Worm (Caenorhabditis elegans): Measurements from ENCODE around the gene F35G12.12.

Gene F35G12.12

DNA sequence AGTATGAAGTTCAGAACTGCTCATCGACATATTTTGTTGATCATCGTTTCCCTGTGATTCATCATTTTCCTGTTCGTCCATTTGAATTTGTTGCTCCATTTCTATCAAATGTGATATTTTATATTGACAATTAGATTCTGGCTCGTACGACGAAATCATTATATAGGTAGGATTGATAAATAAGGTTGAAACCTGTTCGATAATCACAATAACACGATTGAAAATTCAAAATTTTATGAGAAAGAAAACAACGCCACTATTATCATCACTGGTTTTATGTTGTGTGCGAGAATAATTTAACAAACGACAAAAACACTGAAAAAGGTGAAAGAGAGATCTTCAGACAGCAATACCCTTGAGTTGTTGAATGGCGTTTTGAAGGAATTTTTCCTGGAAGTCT lies 12.7 kb downstream of the F35G12.12 start, which contains the start of gene apc-11:
apc-11 (minus strand) TSS at position 101 of the 400 bp plus-strand sequence.
- no peak for TF ChIP-seq ztf-11 (tag; optimal IDR thresholded peaks at IDR 0.05)
- TF ChIP-seq hlh-17 (GFP tag; optimal IDR thresholded peaks at IDR 0.05; ENCODE audit: borderline replicate concordance), result no peak
- no peak for TF ChIP-seq fkh-10 (GFP tag; optimal IDR thresholded peaks at IDR 0.05)
- TF ChIP-seq nhr-85 (tag), result peak; percentile 52
- no peak for TF ChIP-seq tlp-1 (tag; optimal IDR thresholded peaks at IDR 0.05)
- no peak for TF ChIP-seq mab-9 (GFP tag; IDR thresholded peaks at IDR 0.05)
- no peak for TF ChIP-seq pag-3 (tag; optimal IDR thresholded peaks at IDR 0.05; ENCODE audit: borderline replicate concordance, insufficient read depth)
- no peak for TF ChIP-seq nhr-77 (tag; optimal IDR thresholded peaks at IDR 0.05)

ce11 chrIII:4594762-4595523 lies 13.3 kb downstream of the F35G12.12 start:
- peak; percentile 16 to 37 for TF ChIP-seq efl-1 (optimal IDR thresholded peaks at IDR 0.05)
- TF ChIP-seq efl-1 (GFP tag; optimal IDR thresholded peaks at IDR 0.05 in 1 of 2), result peak; percentile 54 to 93
- no peak for TF ChIP-seq mdl-1 (tag; optimal IDR thresholded peaks at IDR 0.05)
- peak; percentile 35 to 54 (median 42) for TF ChIP-seq dpl-1 (GFP tag; optimal IDR thresholded peaks at IDR 0.05)
- TF ChIP-seq lin-35 (GFP tag; optimal IDR thresholded peaks at IDR 0.05), result peak in 1 of 2 experiments; percentile 54
- TF ChIP-seq lsy-2 (tag; optimal IDR thresholded peaks at IDR 0.05), result peak in 1 of 2 experiments; percentile 25

- TF ChIP-seq nhr-85 (tag), result peak; percentile 43
- no peak for TF ChIP-seq nhr-12 (tag; optimal IDR thresholded peaks at IDR 0.05)
These were observed 14.2 kb downstream of the F35G12.12 start, which contains the start of gene asb-1 for ce11 chrIII:4595771-4596227. Gene asb-1, minus strand, starts transcription at chrIII:4595821.

DNA sequence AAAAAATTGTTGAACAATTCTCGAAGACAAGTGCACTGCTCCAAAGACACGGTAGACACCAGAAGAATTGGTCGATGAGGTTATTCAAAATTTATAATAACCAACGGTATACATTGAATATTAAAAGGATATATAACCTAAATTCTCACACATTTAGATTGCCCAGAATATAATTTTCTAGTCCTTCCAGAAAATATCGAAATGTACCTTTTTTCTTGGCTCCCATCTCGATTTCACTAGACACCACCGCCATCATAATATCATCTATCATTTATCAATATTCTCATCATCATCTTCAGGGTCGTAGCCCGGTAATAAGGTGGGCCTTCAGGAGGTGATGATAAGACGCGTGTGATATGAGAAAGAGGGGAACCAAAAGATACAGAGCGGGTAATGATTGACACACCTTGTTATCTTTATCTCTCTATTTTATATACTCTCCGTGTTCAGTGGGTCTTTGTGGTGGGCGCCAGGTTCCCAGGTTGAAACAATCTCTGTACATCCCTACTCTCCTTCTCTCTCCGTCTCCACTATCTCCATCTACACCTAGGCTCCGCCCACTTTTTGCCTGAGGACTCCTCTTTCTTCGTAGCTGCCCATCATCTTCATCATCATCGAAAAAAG lies 18.7 kb downstream of the F35G12.12 start, which contains the start of gene mab-21:
mab-21 (plus strand) TSS at position 615 of the 624 bp plus-strand sequence.
- TF ChIP-seq nhr-90 (tag; optimal IDR thresholded peaks at IDR 0.05; ENCODE audit: poor library complexity) (no peak), ama-1 (optimal IDR thresholded peaks at IDR 0.05) (no peak), aly-2 (tag; optimal IDR thresholded peaks at IDR 0.05) (no peak), unc-98 (GFP tag; IDR thresholded peaks at IDR 0.05) (no peak), nhr-71 (tag; optimal IDR thresholded peaks at IDR 0.05) (peak; percentile 34), mab-9 (GFP tag; IDR thresholded peaks at IDR 0.05) (no peak), lir-3 (tag; optimal IDR thresholded peaks at IDR 0.05; ENCODE audit: poor library complexity) (no peak), nhr-28 (tag; optimal IDR thresholded peaks at IDR 0.05) (no peak), mdl-1 (tag; optimal IDR thresholded peaks at IDR 0.05) (peak in 1 of 2 experiments; percentile 24), grh-1 (GFP tag; IDR thresholded peaks at IDR 0.05) (no peak), nhr-19 (GFP tag; conservative IDR thresholded peaks at IDR 0.05) (no peak; the same call in 1 of the 2 replicates), zag-1 (tag; optimal IDR thresholded peaks at IDR 0.05) (no peak), egl-13 (tag; optimal IDR thresholded peaks at IDR 0.05) (no peak), hpl-2 (GFP tag; optimal IDR thresholded peaks at IDR 0.05) (no peak), nhr-76 (tag; optimal IDR thresholded peaks at IDR 0.05) (no peak), efl-1 (optimal IDR thresholded peaks at IDR 0.05) (peak in 1 of 2 experiments; percentile 5), efl-1 (GFP tag; optimal IDR thresholded peaks at IDR 0.05 in 1 of 2) (no peak), dpl-1 (GFP tag; optimal IDR thresholded peaks at IDR 0.05) (no peak), vab-15 (tag; optimal IDR thresholded peaks at IDR 0.05) (no peak), skn-1 (tag; optimal IDR thresholded peaks at IDR 0.05) (no peak), nhr-77 (tag; optimal IDR thresholded peaks at IDR 0.05) (no peak), sptf-1 (tag; optimal IDR thresholded peaks at IDR 0.05) (no peak), ceh-88 (GFP tag; IDR thresholded peaks at IDR 0.05) (no peak), mef-2 (tag; optimal IDR thresholded peaks at IDR 0.05) (no peak), lin-35 (GFP tag; optimal IDR thresholded peaks at IDR 0.05) (peak in 1 of 2 experiments; percentile 15), unc-130 (tag; optimal IDR thresholded peaks at IDR 0.05) (no peak), F16B12.6 (tag; optimal IDR thresholded peaks at IDR 0.05) (no peak), dsc-1 (tag; optimal IDR thresholded peaks at IDR 0.05) (no peak), fos-1 (tag; optimal IDR thresholded peaks at IDR 0.05) (no peak), aha-1 (tag; optimal IDR thresholded peaks at IDR 0.05) (no peak), nhr-85 (tag) (peak; percentile 3), elt-3 (tag; optimal IDR thresholded peaks at IDR 0.05) (peak in 5 of 6 experiments; percentile 40 to 85 (median 51)), unc-62 (GFP tag; optimal IDR thresholded peaks at IDR 0.05) (no peak), hlh-4 (tag; optimal IDR thresholded peaks at IDR 0.05) (no peak), nhr-47 (tag; optimal IDR thresholded peaks at IDR 0.05) (no peak), efl-3 (GFP tag; optimal IDR thresholded peaks at IDR 0.05) (no peak)
